Fruit fly (Drosophila melanogaster) whole organism, prepupa: Measurements from ENCODE around the gene Tps1.

Experiments used
- CG10631 ChIP-seq: fragments of 200-800 bp; sonication (Bioruptor generic); optimal IDR thresholded peaks from 2 replicates; lab custom pipeline; 2016; ENCODE audit warnings: missing biosample characterization, missing genetic modification characterization
- CG10669 ChIP-seq: fragments of 200-800 bp; sonication (Bioruptor generic); optimal IDR thresholded peaks from 3 replicates; lab custom pipeline; 2018; ENCODE audit warnings: missing biosample characterization, mild to moderate bottlenecking, missing genetic modification characterization, moderate library complexity
- CG15336 ChIP-seq: fragments of 200-800 bp; sonication (Bioruptor generic); IDR thresholded peaks from 2 replicates; pipeline ENCODE4 v1.3.6; 2022; ENCODE audit warnings: missing biosample characterization, missing genetic modification characterization
- CG16779 ChIP-seq: fragments of 200-800 bp; sonication (Bioruptor generic); optimal IDR thresholded peaks from 3 replicates; lab custom pipeline; 2017; ENCODE audit warnings: missing biosample characterization, mild to moderate bottlenecking, missing genetic modification characterization
- CG6163 ChIP-seq: fragments of 200-800 bp; sonication (Bioruptor generic); IDR thresholded peaks from 3 replicates; pipeline ENCODE4 v1.3.6; 2022; ENCODE audit warnings: missing biosample characterization, missing genetic modification characterization
- CG6792 ChIP-seq: fragments of 200-800 bp; sonication (Bioruptor generic); optimal IDR thresholded peaks from 3 replicates; lab custom pipeline; 2016; ENCODE audit warnings: missing biosample characterization, missing genetic modification characterization
- CG6854 ChIP-seq: fragments of 200-800 bp; sonication (Bioruptor generic); optimal IDR thresholded peaks from 2 replicates; lab custom pipeline; 2017; ENCODE audit warnings: missing biosample characterization, mild to moderate bottlenecking, missing genetic modification characterization
- CG8319 ChIP-seq: fragments of 200-800 bp; sonication (Bioruptor generic); optimal IDR thresholded peaks from 3 replicates; lab custom pipeline; 2016; ENCODE audit warnings: missing biosample characterization, missing genetic modification characterization
- Ets96B ChIP-seq: fragments of 200-800 bp; optimal IDR thresholded peaks from 2 replicates; lab custom pipeline; 2019; ENCODE audit warnings: missing biosample characterization, mild to moderate bottlenecking, missing genetic modification characterization, moderate library complexity
- Gug ChIP-seq: fragments of 200-800 bp; sonication (Bioruptor generic); IDR thresholded peaks from 2 replicates; pipeline ENCODE4 v1.3.6; 2022; ENCODE audit warnings: missing biosample characterization, missing genetic modification characterization
- Sox102F ChIP-seq: fragments of 200-800 bp; sonication (Bioruptor generic); optimal IDR thresholded peaks from 2 replicates; lab custom pipeline; 2016; ENCODE audit warnings: missing biosample characterization, mild to moderate bottlenecking, missing genetic modification characterization
- achi ChIP-seq: fragments of 200-800 bp; sonication (Bioruptor generic); optimal IDR thresholded peaks from 3 replicates; lab custom pipeline; 2016; ENCODE audit warnings: missing biosample characterization, missing genetic modification characterization
- esn ChIP-seq: fragments of 200-800 bp; sonication (Bioruptor generic); optimal IDR thresholded peaks from 2 replicates; lab custom pipeline; 2016; ENCODE audit warnings: missing biosample characterization, mild to moderate bottlenecking, missing genetic modification characterization, moderate library complexity
- salr ChIP-seq, 2 experiments: fragments of 200-800 bp; sonication (Bioruptor generic); optimal IDR thresholded peaks; 3 replicates each; lab custom pipeline; 2016 to 2018; ENCODE audit warnings: missing biosample characterization in 2 of 2, missing genetic modification characterization in 2 of 2, mild to moderate bottlenecking in 1 of 2

DNA sequence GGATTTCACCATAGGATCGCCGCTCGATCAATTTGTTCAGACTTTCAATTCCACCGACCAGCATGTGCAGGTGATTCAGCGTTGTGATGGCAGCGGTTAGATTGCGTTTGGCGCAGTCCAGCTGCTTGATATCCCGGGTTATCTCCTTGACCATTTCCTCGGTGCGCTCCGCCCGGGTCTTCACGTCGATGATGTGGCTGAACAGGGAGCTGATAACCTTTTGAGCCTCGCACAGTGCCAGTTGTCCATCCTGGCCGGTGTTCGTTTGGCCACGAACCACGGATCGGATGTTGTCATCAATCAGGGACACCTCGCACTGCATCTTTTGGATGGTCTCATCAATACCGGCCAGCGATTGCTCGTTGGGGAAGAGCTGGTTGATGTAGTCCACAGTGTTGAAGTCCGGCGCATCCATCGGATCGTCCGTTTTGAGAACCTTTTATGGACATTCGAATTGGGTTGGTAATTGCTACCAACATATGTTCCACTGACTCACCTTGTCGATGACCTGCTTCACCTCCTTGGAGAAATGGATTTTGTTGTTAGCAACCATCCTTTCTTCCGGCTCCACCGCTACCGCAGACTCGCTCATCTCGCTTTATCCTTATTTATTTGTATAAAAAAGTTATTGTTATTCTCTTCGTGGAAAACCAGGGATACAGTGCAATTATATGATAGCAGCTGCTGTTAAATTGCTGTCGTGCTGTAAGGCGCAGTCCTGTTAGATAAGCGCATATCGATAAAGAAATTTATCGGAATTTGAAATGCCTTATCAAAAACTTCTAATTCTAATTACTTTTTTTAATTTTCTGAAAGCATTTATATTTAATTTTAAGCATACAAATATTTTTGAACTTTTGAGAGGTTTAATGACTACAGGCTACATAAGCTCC lies 2.5 kb upstream of the Tps1 start, which contains the start of gene Vps53:
- TF ChIP-seq Gug (GFP tag; lab: Robert Waterston, UW) (no peak), CG6854 (GFP tag; lab: Kevin White, UChicago) (no peak), CG10631 (GFP tag; lab: Kevin White, UChicago) (no peak), Sox102F (GFP tag; lab: Kevin White, UChicago) (no peak), salr (GFP tag; optimal IDR thresholded peaks at IDR 0.05; lab: Kevin White, UChicago) (no peak), CG10669 (GFP tag; lab: Kevin White, UChicago) (no peak), CG15336 (GFP tag; lab: Robert Waterston, UW) (no peak), CG6163 (GFP tag; lab: Robert Waterston, UW) (no peak), achi (GFP tag; lab: Kevin White, UChicago) (no peak), CG16779 (tag; lab: Kevin White, UChicago) (no peak), esn (GFP tag; lab: Kevin White, UChicago) (no peak), CG8319 (GFP tag; lab: Kevin White, UChicago) (no peak), Ets96B (no peak), CG6792 (GFP tag; lab: Kevin White, UChicago) (no peak)
